Fruit fly (Drosophila melanogaster) whole organism, embryonic: ENCODE measurements around the gene CG17666.

Experiments used
- Abd-B ChIP-seq: fragments of 200-800 bp; sonication (Bioruptor generic); optimal IDR thresholded peaks from 2 replicates; lab custom pipeline; 2018; ENCODE audit warnings: missing biosample characterization, mild to moderate bottlenecking, missing genetic modification characterization, moderate library complexity
- Atf-2 ChIP-seq: fragments of 200-800 bp; sonication (Bioruptor generic); optimal IDR thresholded peaks from 2 replicates; lab custom pipeline; 2016; ENCODE audit warnings: missing biosample characterization, missing genetic modification characterization
- Awh ChIP-seq: fragments of 200-800 bp; sonication (Bioruptor generic); IDR thresholded peaks from 2 replicates; pipeline ENCODE4, ENCODE4 v1.3.6; 2022; ENCODE audit warnings: missing biosample characterization, missing genetic modification characterization
- B-H1 ChIP-seq: fragments of 200-800 bp; sonication (Bioruptor generic); IDR thresholded peaks from 3 replicates; pipeline ENCODE4 v1.3.6; 2022; ENCODE audit warnings: missing biosample characterization, missing genetic modification characterization
- CG10959 ChIP-seq: fragments of 200-800 bp; sonication (Bioruptor generic); IDR thresholded peaks from 2 replicates; pipeline ENCODE4 v1.3.6; 2022; ENCODE audit warnings: missing biosample characterization, missing genetic modification characterization
- CG1233 ChIP-seq: fragments of 200-800 bp; sonication (Bioruptor generic); optimal IDR thresholded peaks from 4 replicates; lab custom pipeline; 2018; ENCODE audit warnings: missing biosample characterization, mild to moderate bottlenecking, missing genetic modification characterization
- CG12391 ChIP-seq: fragments of 200-800 bp; sonication (Bioruptor generic); optimal IDR thresholded peaks from 3 replicates; lab custom pipeline; 2018; ENCODE audit warnings: missing biosample characterization, mild to moderate bottlenecking, missing genetic modification characterization, moderate library complexity
- CG13123 ChIP-seq: fragments of 200-800 bp; sonication (Bioruptor generic); optimal IDR thresholded peaks from 2 replicates; lab custom pipeline; 2016; ENCODE audit warnings: missing biosample characterization, missing genetic modification characterization
- CG13775 ChIP-seq: fragments of 200-800 bp; sonication (Bioruptor generic); optimal IDR thresholded peaks from 3 replicates; lab custom pipeline; 2017; ENCODE audit warnings: missing biosample characterization, mild to moderate bottlenecking, missing genetic modification characterization
- CG14441 ChIP-seq: fragments of 200-800 bp; sonication (Bioruptor generic); IDR thresholded peaks from 2 replicates; pipeline ENCODE4 v1.3.6; 2022; ENCODE audit warnings: missing biosample characterization, missing genetic modification characterization
- CG15514 ChIP-seq: fragments of 200-800 bp; sonication (Bioruptor generic); optimal IDR thresholded peaks from 3 replicates; lab custom pipeline; 2017; ENCODE audit warnings: missing biosample characterization, missing genetic modification characterization, mild to moderate bottlenecking, moderate library complexity, missing genetic modification reagents
- CG1603 ChIP-seq: fragments of 200-800 bp; sonication (Bioruptor generic); optimal IDR thresholded peaks from 2 replicates; lab custom pipeline; 2019; ENCODE audit warnings: missing biosample characterization, mild to moderate bottlenecking, missing genetic modification characterization, moderate library complexity
- CG16815 ChIP-seq: fragments of 200-800 bp; sonication (Bioruptor generic); optimal IDR thresholded peaks from 3 replicates; lab custom pipeline; 2017; ENCODE audit warnings: missing biosample characterization, mild to moderate bottlenecking, missing genetic modification characterization
- CG17802 ChIP-seq: fragments of 200-800 bp; sonication (Bioruptor generic); optimal IDR thresholded peaks from 2 replicates; lab custom pipeline; 2018; ENCODE audit warnings: missing biosample characterization, mild to moderate bottlenecking, missing genetic modification characterization, moderate library complexity
- CG18262 ChIP-seq: fragments of 200-800 bp; optimal IDR thresholded peaks from 3 replicates; lab custom pipeline; 2019; ENCODE audit warnings: missing biosample characterization, mild to moderate bottlenecking, missing genetic modification characterization, moderate library complexity
- CG1832 ChIP-seq: fragments of 200-800 bp; sonication (Bioruptor generic); optimal IDR thresholded peaks from 2 replicates; lab custom pipeline; 2017; ENCODE audit warnings: missing biosample characterization, mild to moderate bottlenecking, missing genetic modification characterization, inconsistent platforms
- CG18619 ChIP-seq: fragments of 200-800 bp; sonication (Bioruptor generic); optimal IDR thresholded peaks from 3 replicates; lab custom pipeline; 2017; ENCODE audit warnings: missing biosample characterization, mild to moderate bottlenecking, missing genetic modification characterization
- CG2129 ChIP-seq: fragments of 200-800 bp; sonication (Bioruptor generic); IDR thresholded peaks from 2 replicates; pipeline ENCODE4 v1.3.6; 2022; ENCODE audit warnings: missing biosample characterization, missing genetic modification characterization; ENCODE audit not compliant: partially characterized antibody
- CG2202 ChIP-seq: fragments of 200-800 bp; sonication (Bioruptor generic); optimal IDR thresholded peaks from 2 replicates; lab custom pipeline; 2018; ENCODE audit warnings: missing biosample characterization, mild to moderate bottlenecking, missing genetic modification characterization
- CG31388 ChIP-seq: fragments of 200-800 bp; sonication (Bioruptor generic); optimal IDR thresholded peaks from 2 replicates; lab custom pipeline; 2016; ENCODE audit warnings: missing biosample characterization, missing genetic modification characterization
- CG33213 ChIP-seq: fragments of 200-800 bp; sonication (Bioruptor generic); optimal IDR thresholded peaks from 3 replicates; lab custom pipeline; 2016; ENCODE audit warnings: missing biosample characterization, missing genetic modification characterization
- CG33557 ChIP-seq: fragments of 200-800 bp; sonication (Bioruptor generic); optimal IDR thresholded peaks from 2 replicates; lab custom pipeline; 2019; ENCODE audit warnings: missing biosample characterization, mild to moderate bottlenecking, missing genetic modification characterization, moderate library complexity
- CG4854 ChIP-seq: fragments of 200-800 bp; sonication (Bioruptor generic); optimal IDR thresholded peaks from 2 replicates; lab custom pipeline; 2016; ENCODE audit warnings: missing biosample characterization, missing genetic modification characterization, inconsistent platforms
- CG7357 ChIP-seq: fragments of 200-800 bp; sonication (Bioruptor generic); IDR thresholded peaks from 3 replicates; pipeline ENCODE4 v1.3.6; 2022; ENCODE audit warnings: missing biosample characterization, missing genetic modification characterization
- CG8388 ChIP-seq: fragments of 200-800 bp; sonication (Bioruptor generic); optimal IDR thresholded peaks from 2 replicates; lab custom pipeline; 2019; ENCODE audit warnings: missing biosample characterization, mild to moderate bottlenecking, missing genetic modification characterization, moderate library complexity
- Doc3 ChIP-seq: fragments of 200-800 bp; sonication (Bioruptor generic); IDR thresholded peaks from 3 replicates; pipeline ENCODE4 v1.3.6; 2022; ENCODE audit warnings: missing biosample characterization, missing genetic modification characterization; ENCODE audit not compliant: partially characterized antibody
- Dref ChIP-seq: fragments of 200-800 bp; sonication (Bioruptor generic); IDR thresholded peaks from 2 replicates; pipeline ENCODE4 v1.3.6; 2022; ENCODE audit warnings: missing biosample characterization, missing genetic modification characterization
- ERR ChIP-seq: fragments of 200-800 bp; sonication (Bioruptor generic); optimal IDR thresholded peaks from 2 replicates; lab custom pipeline; 2016; ENCODE audit warnings: missing biosample characterization, missing genetic modification characterization
- H15 ChIP-seq: fragments of 200-800 bp; sonication (Bioruptor generic); IDR thresholded peaks from 3 replicates; pipeline ENCODE4 v1.3.6; 2022; ENCODE audit warnings: missing biosample characterization, missing genetic modification characterization
- HLH4C ChIP-seq: fragments of 200-800 bp; sonication (Bioruptor generic); IDR thresholded peaks from 3 replicates; pipeline ENCODE4 v1.3.6; 2022; ENCODE audit warnings: missing biosample characterization, missing genetic modification characterization; ENCODE audit not compliant: partially characterized antibody
- Hr51 ChIP-seq, 2 experiments: fragments of 200-800 bp; sonication (Bioruptor generic); optimal IDR thresholded peaks; 2 replicates in 1 of 2; 3 replicates in 1 of 2; lab custom pipeline; 2016 to 2018; ENCODE audit warnings: missing biosample characterization in 2 of 2, missing genetic modification characterization in 2 of 2, mild to moderate bottlenecking in 1 of 2, moderate library complexity in 1 of 2
- Kr ChIP-seq: fragments of 200-800 bp; sonication (Bioruptor generic); optimal IDR thresholded peaks from 2 replicates; lab custom pipeline; 2017; ENCODE audit warnings: missing biosample characterization, mild to moderate bottlenecking, missing genetic modification characterization
- MESR4 ChIP-seq: fragments of 200-800 bp; sonication (Bioruptor generic); optimal IDR thresholded peaks from 2 replicates; lab custom pipeline; 2018; ENCODE audit warnings: missing biosample characterization, mild to moderate bottlenecking, missing genetic modification characterization, moderate library complexity
- MTF-1 ChIP-seq: fragments of 200-800 bp; sonication (Bioruptor generic); optimal IDR thresholded peaks from 2 replicates; lab custom pipeline; 2018; ENCODE audit warnings: missing biosample characterization, mild to moderate bottlenecking, missing genetic modification characterization, borderline replicate concordance
- Spps ChIP-seq: fragments of 200-800 bp; sonication (Bioruptor generic); optimal IDR thresholded peaks from 2 replicates; lab custom pipeline; 2018; ENCODE audit warnings: missing biosample characterization, mild to moderate bottlenecking, missing genetic modification characterization
- Tbp ChIP-seq: fragments of >200 bp; optimal IDR thresholded peaks from 2 replicates; lab custom pipeline; 2018; ENCODE audit warnings: missing biosample characterization, missing genetic modification characterization
- Xbp1 ChIP-seq: fragments of 200-800 bp; sonication (Bioruptor generic); optimal IDR thresholded peaks from 3 replicates; lab custom pipeline; 2016; ENCODE audit warnings: missing biosample characterization, mild to moderate bottlenecking, missing genetic modification characterization
- cg ChIP-seq: fragments of 200-800 bp; sonication (Bioruptor generic); optimal IDR thresholded peaks from 3 replicates; lab custom pipeline; 2019; ENCODE audit warnings: missing biosample characterization, mild to moderate bottlenecking, missing genetic modification characterization, moderate library complexity
- cwo ChIP-seq: fragments of 200-800 bp; sonication (Bioruptor generic); optimal IDR thresholded peaks from 3 replicates; lab custom pipeline; 2017; ENCODE audit warnings: missing biosample characterization, missing genetic modification characterization, mild to moderate bottlenecking, moderate library complexity, missing genetic modification reagents
- fd64A ChIP-seq: fragments of 200-800 bp; sonication (Bioruptor generic); optimal IDR thresholded peaks from 3 replicates; lab custom pipeline; 2018; ENCODE audit warnings: missing biosample characterization, mild to moderate bottlenecking, missing genetic modification characterization
- fru ChIP-seq: fragments of >200 bp; optimal IDR thresholded peaks from 2 replicates; lab custom pipeline; 2017
- hkb ChIP-seq, 2 experiments: fragments of 200-800 bp in 1 of 2; fragments of >200 bp in 1 of 2; sonication (Bioruptor generic) in 1 of 2; IDR thresholded peaks in 1 of 2; optimal IDR thresholded peaks in 1 of 2; 2 replicates each; pipeline versions ENCODE4 v1.3.6 to Lab custom; 2017 to 2022; ENCODE audit warnings: missing biosample characterization in 1 of 2, missing genetic modification characterization in 1 of 2
- jigr1 ChIP-seq: fragments of 200-800 bp; sonication (Bioruptor generic); IDR thresholded peaks from 3 replicates; pipeline ENCODE4 v1.3.6; 2022; ENCODE audit warnings: missing biosample characterization, missing genetic modification characterization
- klu ChIP-seq: fragments of 200-800 bp; sonication (Bioruptor generic); IDR thresholded peaks from 2 replicates; pipeline ENCODE4 v1.3.6; 2022; ENCODE audit warnings: missing biosample characterization, missing genetic modification characterization
- odd ChIP-seq: fragments of 200-800 bp; sonication (Bioruptor generic); optimal IDR thresholded peaks from 2 replicates; lab custom pipeline; 2017; ENCODE audit warnings: missing biosample characterization, mild to moderate bottlenecking, missing genetic modification characterization
- sens ChIP-seq: fragments of 200-800 bp; sonication (Bioruptor generic); peaks from one replicate; lab custom pipeline; 2016; ENCODE audit warnings: missing biosample characterization, missing genetic modification characterization
- sens-2 ChIP-seq: fragments of 200-800 bp; sonication (Bioruptor generic); IDR thresholded peaks from 2 replicates; pipeline ENCODE4 v1.3.6; 2022; ENCODE audit warnings: missing biosample characterization, missing genetic modification characterization
- stwl ChIP-seq: fragments of 200-800 bp; sonication (Bioruptor generic); optimal IDR thresholded peaks from 3 replicates; lab custom pipeline; 2018; ENCODE audit warnings: missing biosample characterization, mild to moderate bottlenecking, missing genetic modification characterization, moderate library complexity
- ttk ChIP-seq: fragments of 200-800 bp; sonication (Bioruptor generic); IDR thresholded peaks from 2 replicates; pipeline ENCODE4 v2.1.2; 2022; ENCODE audit warnings: missing biosample characterization, missing genetic modification characterization
- twi ChIP-seq: fragments of 200-800 bp; optimal IDR thresholded peaks from 2 replicates; lab custom pipeline; 2019; ENCODE audit warnings: missing biosample characterization, mild to moderate bottlenecking, missing genetic modification characterization, moderate library complexity
- zfh2 ChIP-seq: fragments of 200-800 bp; sonication (Bioruptor generic); optimal IDR thresholded peaks from 2 replicates; lab custom pipeline; 2016; ENCODE audit warnings: missing biosample characterization, missing genetic modification characterization

The CG17666 gene

DNA sequence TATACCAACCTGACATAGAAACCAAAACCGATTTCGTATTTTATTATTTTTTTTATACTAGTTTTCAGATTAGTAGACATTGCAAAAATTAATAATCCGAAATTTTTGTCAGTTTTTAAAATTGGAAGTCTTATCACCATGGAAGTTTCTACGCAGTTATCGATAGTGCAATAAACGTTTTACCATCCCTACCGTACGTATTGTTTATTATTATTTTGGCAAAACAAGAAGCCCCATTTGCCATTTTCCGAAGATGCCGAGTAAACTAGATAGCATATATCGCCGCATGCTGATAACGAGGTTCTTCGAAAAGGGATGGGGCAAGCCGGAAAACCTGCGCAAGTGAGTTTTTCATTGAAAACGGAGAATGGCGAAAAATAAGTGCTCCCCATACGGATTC, 39.5 kb upstream of the CG17666 start, which contains the start of gene CG32112 (continued):
- TF ChIP-seq MTF-1 (GFP tag; lab: Kevin White, UChicago) (no peak), fru (lab: Kevin White, UChicago) (no peak), twi (tag; lab: Kevin White, UChicago) (no peak), ERR (GFP tag; lab: Kevin White, UChicago) (peak; percentile 7), Spps (tag; lab: Kevin White, UChicago) (no peak), jigr1 (GFP tag; lab: Robert Waterston, UW) (no peak), Atf-2 (no peak), Hr51 (GFP tag; optimal IDR thresholded peaks at IDR 0.05; lab: Kevin White, UChicago) (no peak), cg (GFP tag; lab: Kevin White, UChicago) (no peak), Abd-B (GFP tag; lab: Kevin White, UChicago) (no peak), cwo (no peak), Xbp1 (GFP tag; lab: Kevin White, UChicago) (no peak), sens (peak; percentile 81), CG2129 (GFP tag; lab: Robert Waterston, UW) (peak; percentile 43), Kr (GFP tag; lab: Kevin White, UChicago) (no peak), Dref (no peak; the same call in 1 of the 2 replicates), CG18619 (GFP tag; lab: Kevin White, UChicago) (no peak), odd (GFP tag; lab: Kevin White, UChicago) (no peak), zfh2 (GFP tag; lab: Kevin White, UChicago) (peak; percentile 13), Awh (no peak), CG13123 (GFP tag; lab: Kevin White, UChicago) (peak; percentile 5), CG16815 (GFP tag; lab: Kevin White, UChicago) (no peak), MESR4 (GFP tag; lab: Kevin White, UChicago) (peak; percentile 47), CG18262 (tag; lab: Kevin White, UChicago) (peak; percentile 10), CG17802 (tag; lab: Kevin White, UChicago) (no peak), fd64A (GFP tag; lab: Kevin White, UChicago) (no peak), CG8388 (no peak), CG1832 (no peak), CG15514 (GFP tag; lab: Kevin White, UChicago) (no peak), H15 (GFP tag; lab: Robert Waterston, UW) (no peak), CG1603 (tag; lab: Kevin White, UChicago) (peak; percentile 71), HLH4C (GFP tag; lab: Robert Waterston, UW) (peak; percentile 74), CG31388 (GFP tag; lab: Kevin White, UChicago) (no peak), CG33557 (no peak), Tbp (GFP tag; lab: Kevin White, UChicago) (no peak), Doc3 (GFP tag; lab: Robert Waterston, UW) (peak; percentile 77), hkb (optimal IDR thresholded peaks at IDR 0.05; lab: Kevin White, UChicago) (no peak), hkb (GFP tag; IDR thresholded peaks at IDR 0.05; lab: Robert Waterston, UW) (no peak), CG7357 (GFP tag; lab: Robert Waterston, UW) (no peak), CG13775 (GFP tag; lab: Kevin White, UChicago) (no peak), stwl (tag; lab: Kevin White, UChicago) (peak; percentile 69), CG14441 (no peak), CG2202 (tag; lab: Kevin White, UChicago) (no peak), CG1233 (GFP tag; lab: Kevin White, UChicago) (no peak), sens-2 (GFP tag; lab: Robert Waterston, UW) (no peak), CG4854 (GFP tag; lab: Kevin White, UChicago) (no peak), B-H1 (GFP tag; lab: Robert Waterston, UW) (no peak), klu (no peak), ttk (GFP tag; lab: Robert Waterston, UW) (no peak), CG33213 (GFP tag; lab: Kevin White, UChicago) (no peak), CG10959 (no peak), CG12391 (tag; lab: Kevin White, UChicago) (no peak)
